Fruit fly (Drosophila melanogaster): ENCODE results near the gene stx.

DNA sequence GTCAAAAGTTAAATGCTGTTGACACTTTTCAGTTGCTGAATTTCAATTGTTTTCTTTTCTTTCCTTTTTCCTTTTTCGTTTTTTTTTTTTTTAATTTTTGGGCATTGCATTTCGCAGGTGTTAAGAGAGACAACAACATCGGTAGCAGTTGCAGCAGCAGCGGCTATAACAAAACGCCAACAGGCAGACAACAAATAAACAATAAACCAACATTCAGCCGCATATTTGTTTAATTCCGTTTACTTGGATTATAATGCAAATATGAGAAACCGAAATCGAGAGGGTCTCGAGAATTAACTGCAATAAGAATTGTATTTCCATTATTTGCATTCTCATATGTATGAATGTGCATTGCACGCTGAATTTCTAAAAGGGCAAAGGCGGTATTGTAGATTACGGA is 16.7 kb downstream of the stx start:
- TF ChIP-seq h (GFP tag; optimal IDR thresholded peaks at IDR 0.05) (peak; percentile 89), CG9705 (GFP tag; optimal IDR thresholded peaks at IDR 0.05) (peak; percentile 24), dl (GFP tag; optimal IDR thresholded peaks at IDR 0.05; ENCODE audit: insufficient read depth in 1 of 2, partially characterized antibody in 2 of 2) (no peak)

Data from whole organism, wandering third instar larva.